Worm (Caenorhabditis elegans): ENCODE measurements around the gene deb-1.

Gene deb-1

DNA sequence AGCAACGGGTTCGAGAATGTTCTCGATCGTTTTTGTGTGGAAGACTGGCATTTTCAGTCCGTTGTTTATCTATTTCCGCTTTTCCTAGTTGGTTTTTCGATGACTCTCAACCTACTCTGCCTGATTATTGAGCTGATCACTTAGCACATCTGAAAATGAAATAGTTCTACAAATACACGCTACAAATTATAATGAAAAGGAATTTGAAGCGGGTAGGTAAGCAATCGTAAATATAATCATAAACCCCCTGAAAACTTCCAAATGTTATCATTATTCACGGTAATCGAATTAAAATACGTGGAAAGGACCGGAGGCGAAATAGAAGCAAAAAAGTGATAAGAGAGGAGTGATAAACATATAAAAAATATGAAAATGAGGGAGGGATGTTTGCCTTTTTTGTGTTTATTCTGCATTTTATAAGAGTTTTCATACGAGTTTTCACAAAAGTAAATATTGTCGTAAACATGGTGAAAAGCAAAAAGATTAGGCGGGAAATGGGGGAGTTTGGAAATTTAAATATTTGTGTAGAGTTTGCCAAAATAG is at the start of gene deb-1:
Gene deb-1 (minus strand): TSS at position 51 of the 543 bp plus-strand sequence.
- TF ChIP-seq nhr-12 (tag; optimal IDR thresholded peaks at IDR 0.05) (no peak), elt-2 (tag; optimal IDR thresholded peaks at IDR 0.05) (peak; percentile 75), pha-4 (tag; optimal IDR thresholded peaks at IDR 0.05) (peak; percentile 85), nhr-76 (tag; optimal IDR thresholded peaks at IDR 0.05) (no peak), nfya-1 (tag; optimal IDR thresholded peaks at IDR 0.05; ENCODE audit: insufficient read depth) (no peak), pqm-1 (tag; optimal IDR thresholded peaks at IDR 0.05) (peak; percentile 24)

DNA sequence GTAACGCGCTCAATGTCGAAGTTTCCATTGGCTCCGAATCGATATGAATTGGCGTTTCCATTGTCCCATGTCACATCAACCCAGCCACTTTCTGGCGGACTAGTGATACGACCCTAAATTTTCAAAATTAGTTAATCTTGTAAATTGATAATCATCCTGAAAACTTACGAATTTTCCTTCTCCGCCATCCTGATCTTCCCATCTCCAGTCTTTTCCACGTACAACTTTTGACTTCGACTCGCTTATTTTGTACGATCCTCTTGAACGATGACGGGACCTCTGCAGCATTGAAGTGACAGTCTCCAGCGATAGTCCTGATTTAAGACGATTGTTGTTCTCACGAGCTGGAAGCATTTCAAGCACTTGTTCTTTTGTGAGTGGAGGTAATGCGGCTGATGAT is 45.1 kb upstream of the deb-1 start:
- TF ChIP-seq R02D3.7 (tag; optimal IDR thresholded peaks at IDR 0.05) (no peak), mdl-1 (tag; optimal IDR thresholded peaks at IDR 0.05) (no peak), sea-2 (GFP tag; optimal IDR thresholded peaks at IDR 0.05) (no peak), nhr-28 (tag; optimal IDR thresholded peaks at IDR 0.05) (no peak), elt-2 (tag; optimal IDR thresholded peaks at IDR 0.05) (no peak), hmg-11 (tag; optimal IDR thresholded peaks at IDR 0.05) (no peak), elt-1 (tag; optimal IDR thresholded peaks at IDR 0.05) (no peak), mml-1 (tag; optimal IDR thresholded peaks at IDR 0.05) (no peak), nhr-43 (tag; optimal IDR thresholded peaks at IDR 0.05; ENCODE audit: poor library complexity, severe bottlenecking) (no peak), ceh-28 (tag; optimal IDR thresholded peaks at IDR 0.05) (no peak), nfya-1 (tag; optimal IDR thresholded peaks at IDR 0.05; ENCODE audit: insufficient read depth) (no peak), skn-1 (tag; optimal IDR thresholded peaks at IDR 0.05) (no peak), egl-27 (tag; optimal IDR thresholded peaks at IDR 0.05) (no peak), nhr-12 (tag; optimal IDR thresholded peaks at IDR 0.05) (no peak), ama-1 (optimal IDR thresholded peaks at IDR 0.05) (no peak), nhr-25 (tag; optimal IDR thresholded peaks at IDR 0.05) (no peak), ceh-16 (tag; optimal IDR thresholded peaks at IDR 0.05) (no peak), nhr-67 (tag; optimal IDR thresholded peaks at IDR 0.05) (no peak), nhr-23 (tag; optimal IDR thresholded peaks at IDR 0.05) (no peak), snpc-4 (tag; optimal IDR thresholded peaks at IDR 0.05) (no peak)

DNA sequence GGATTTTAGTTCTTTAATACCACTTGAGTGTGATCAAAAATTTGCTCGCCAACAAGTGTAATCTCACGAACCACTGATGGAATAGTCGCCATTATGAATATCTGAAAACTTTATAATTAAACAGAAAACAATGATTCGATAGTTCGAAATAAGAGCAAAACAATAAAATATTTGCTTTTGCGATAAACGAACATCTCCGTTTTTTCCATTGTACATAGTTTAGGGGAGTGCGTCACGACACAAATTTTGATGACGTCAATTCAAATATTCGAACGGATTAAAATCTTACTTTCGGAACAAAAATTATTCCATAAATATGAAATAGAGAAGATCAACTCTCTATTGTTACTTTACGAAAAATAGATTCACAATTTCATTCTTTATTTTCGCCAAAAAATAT is 39.9 kb upstream of the deb-1 start, which contains the start of gene mutd-1:
Gene mutd-1 (minus strand): TSS at position 101 of the 400 bp plus-strand sequence.
- TF ChIP-seq lsy-12 (tag; optimal IDR thresholded peaks at IDR 0.05) = no peak
- no peak for TF ChIP-seq elt-1 (tag; optimal IDR thresholded peaks at IDR 0.05)

DNA sequence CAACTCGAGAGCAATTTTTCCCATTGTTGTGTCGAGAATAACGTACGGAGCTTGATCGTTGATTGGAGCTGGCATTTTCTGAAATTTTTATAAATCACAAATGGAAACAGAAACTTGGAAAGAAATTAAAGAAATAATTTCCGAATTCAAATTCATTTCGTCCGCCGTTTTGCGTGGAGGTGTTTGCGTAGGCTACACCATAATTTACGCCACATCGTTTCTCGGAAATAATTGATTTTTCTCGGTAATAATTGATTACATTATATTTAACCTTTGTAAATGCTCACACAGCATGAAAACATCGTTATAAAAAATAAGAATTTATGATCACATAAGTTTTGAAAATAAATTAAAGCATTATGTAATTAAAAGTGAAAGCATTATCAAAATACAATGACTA is 39.1 kb upstream of the deb-1 start, which contains the start of gene cyn-12:
Gene cyn-12 (minus strand): TSS at position 78 of the 400 bp plus-strand sequence.
- no peak for TF ChIP-seq zag-1 (tag; optimal IDR thresholded peaks at IDR 0.05)
- TF ChIP-seq hmg-11 (tag; optimal IDR thresholded peaks at IDR 0.05) = peak; percentile 40
- peak; percentile 36 for TF ChIP-seq nhr-23 (tag; optimal IDR thresholded peaks at IDR 0.05)
- TF ChIP-seq eor-1 (tag; optimal IDR thresholded peaks at IDR 0.05) = no peak
- no peak for TF ChIP-seq fos-1 (tag; optimal IDR thresholded peaks at IDR 0.05)
- TF ChIP-seq ceh-82 (tag; optimal IDR thresholded peaks at IDR 0.05) = no peak
- TF ChIP-seq egl-27 (tag; optimal IDR thresholded peaks at IDR 0.05) = no peak
- peak; percentile 6 for TF ChIP-seq pqm-1 (tag; optimal IDR thresholded peaks at IDR 0.05)
- TF ChIP-seq ceh-28 (tag; optimal IDR thresholded peaks at IDR 0.05) = peak; percentile 66

DNA sequence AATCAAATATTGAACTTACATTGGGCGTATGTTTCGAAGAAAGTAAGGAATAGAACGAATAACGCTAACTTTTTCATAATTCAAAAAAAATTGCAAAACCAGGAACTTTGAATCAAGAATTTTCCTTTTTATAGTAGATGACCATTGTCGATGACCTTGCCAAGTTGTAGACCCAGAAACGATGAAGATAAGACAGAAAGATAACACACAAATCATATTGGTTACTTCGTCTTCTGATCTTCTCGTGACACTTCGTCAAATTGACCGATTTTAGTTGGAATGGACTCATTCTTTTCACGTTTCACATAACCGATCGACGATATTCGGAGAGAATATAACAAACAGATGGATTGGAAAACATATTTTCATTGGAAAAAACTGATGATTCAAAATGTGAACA is 37.7 kb upstream of the deb-1 start, which contains the start of gene grsp-3:
Gene grsp-3 (minus strand): TSS at position 149 of the 400 bp plus-strand sequence.
- no peak for TF ChIP-seq mml-1 (tag; optimal IDR thresholded peaks at IDR 0.05)
- no peak for TF ChIP-seq ztf-11 (tag; optimal IDR thresholded peaks at IDR 0.05)
- TF ChIP-seq ceh-82 (tag; optimal IDR thresholded peaks at IDR 0.05) = no peak
- no peak for TF ChIP-seq fos-1 (tag; optimal IDR thresholded peaks at IDR 0.05)
- no peak for TF ChIP-seq nhr-43 (tag; optimal IDR thresholded peaks at IDR 0.05; ENCODE audit: poor library complexity, severe bottlenecking)
- no peak for TF ChIP-seq lin-39 (tag; optimal IDR thresholded peaks at IDR 0.05)
- TF ChIP-seq nhr-11 (tag; optimal IDR thresholded peaks at IDR 0.05) = no peak
- peak in 1 of 3 experiments; percentile 61 for TF ChIP-seq elt-3 (tag; optimal IDR thresholded peaks at IDR 0.05)
- no peak for TF ChIP-seq egl-5 (tag; optimal IDR thresholded peaks at IDR 0.05)
- no peak for TF ChIP-seq nhr-12 (tag; optimal IDR thresholded peaks at IDR 0.05)
- no peak for TF ChIP-seq nhr-28 (tag; optimal IDR thresholded peaks at IDR 0.05)
- TF ChIP-seq ama-1 (optimal IDR thresholded peaks at IDR 0.05) = no peak
- TF ChIP-seq sea-2 (GFP tag; optimal IDR thresholded peaks at IDR 0.05) = no peak
- peak; percentile 89 for TF ChIP-seq nhr-23 (tag; optimal IDR thresholded peaks at IDR 0.05)
- no peak for TF ChIP-seq lsy-12 (tag; optimal IDR thresholded peaks at IDR 0.05)
- no peak for TF ChIP-seq daf-12 (tag; optimal IDR thresholded peaks at IDR 0.05)
- TF ChIP-seq elt-2 (tag; optimal IDR thresholded peaks at IDR 0.05) = no peak
- no peak for TF ChIP-seq nhr-67 (tag; optimal IDR thresholded peaks at IDR 0.05)
- TF ChIP-seq hmg-11 (tag; optimal IDR thresholded peaks at IDR 0.05) = no peak
- peak; percentile 46 for TF ChIP-seq elt-1 (tag; optimal IDR thresholded peaks at IDR 0.05)
- no peak for TF ChIP-seq ZK546.5 (tag; optimal IDR thresholded peaks at IDR 0.05)
- TF ChIP-seq tbx-2 (tag; optimal IDR thresholded peaks at IDR 0.05) = no peak
- no peak for TF ChIP-seq snpc-4 (tag; optimal IDR thresholded peaks at IDR 0.05)
- peak; percentile 77 for TF ChIP-seq nhr-25 (tag; optimal IDR thresholded peaks at IDR 0.05)
- TF ChIP-seq egl-27 (tag; optimal IDR thresholded peaks at IDR 0.05) = no peak
- no peak for TF ChIP-seq unc-39 (tag; optimal IDR thresholded peaks at IDR 0.05)
- TF ChIP-seq R02D3.7 (tag; optimal IDR thresholded peaks at IDR 0.05) = no peak
- no peak for TF ChIP-seq nfya-1 (tag; optimal IDR thresholded peaks at IDR 0.05; ENCODE audit: insufficient read depth)
- TF ChIP-seq nhr-77 (tag; optimal IDR thresholded peaks at IDR 0.05) = no peak
- TF ChIP-seq jun-1 (tag; optimal IDR thresholded peaks at IDR 0.05) = no peak
- TF ChIP-seq ceh-28 (tag; optimal IDR thresholded peaks at IDR 0.05) = peak; percentile 38
- no peak for TF ChIP-seq ceh-9 (tag; optimal IDR thresholded peaks at IDR 0.05)
- no peak for TF ChIP-seq aly-2 (tag; optimal IDR thresholded peaks at IDR 0.05)

Measured in whole organism, L3 larva.